Worm (Caenorhabditis elegans) whole organism, L1 larva: Measurements from ENCODE around the gene Y62H9A.16.

Experiments
- aly-2 ChIP-seq: fragments of 150-350 bp; optimal IDR thresholded peaks from 2 replicates; lab custom pipeline; 2014; ENCODE audit warnings: missing biosample characterization, missing genetic modification characterization
- blmp-1 ChIP-seq: fragments of 150-350 bp; optimal IDR thresholded peaks from 2 replicates; lab custom pipeline; 2014; ENCODE audit warnings: missing biosample characterization, missing genetic modification characterization
- ceh-8 ChIP-seq: fragments of 200-800 bp; sonication (Bioruptor generic); optimal IDR thresholded peaks from 2 replicates; lab custom pipeline; 2018; ENCODE audit warnings: mild to moderate bottlenecking, missing genetic modification characterization, moderate library complexity, missing compliant biosample characterization
- ceh-82 ChIP-seq, 3 experiments: fragments of 150-350 bp in 1 of 3; sonication (generic microtip) in 2 of 3; optimal IDR thresholded peaks; 2 replicates each; lab custom pipeline; 2014 to 2017; ENCODE audit warnings: missing biosample characterization in 3 of 3, missing genetic modification characterization in 3 of 3
- dsc-1 ChIP-seq: sonication (generic microtip); optimal IDR thresholded peaks from 2 replicates; lab custom pipeline; 2016; ENCODE audit warnings: mild to moderate bottlenecking, missing genetic modification characterization, missing compliant biosample characterization
- efl-1 ChIP-seq, 4 experiments: fragments of 150-350 bp; optimal IDR thresholded peaks in 3 of 4; peaks in 1 of 4; 1 replicate in 1 of 4; 2 replicates in 3 of 4; lab custom pipeline; 2014; ENCODE audit warnings: missing biosample characterization in 2 of 4, missing genetic modification characterization in 2 of 4, missing genetic modification reagents in 2 of 4
- elt-2 ChIP-seq: sonication (generic microtip); optimal IDR thresholded peaks from 2 replicates; lab custom pipeline; 2016; ENCODE audit warnings: missing genetic modification characterization, mild to moderate bottlenecking, inconsistent platforms, missing compliant biosample characterization, missing genetic modification reagents
- elt-3 ChIP-seq, 6 experiments: fragments of 150-350 bp in 1 of 6; sonication (generic microtip); optimal IDR thresholded peaks; 2 replicates each; lab custom pipeline; 2017 to 2018; ENCODE audit warnings: missing biosample characterization in 6 of 6, missing genetic modification characterization in 6 of 6, inconsistent platforms in 1 of 6
- fkh-8 ChIP-seq: sonication (generic microtip); optimal IDR thresholded peaks from 2 replicates; lab custom pipeline; 2016; ENCODE audit warnings: mild to moderate bottlenecking, missing genetic modification characterization, missing compliant biosample characterization
- grh-1 ChIP-seq: fragments of 200-800 bp; sonication (Bioruptor generic); IDR thresholded peaks from 2 replicates; pipeline ENCODE4 v1.3.6; 2022; ENCODE audit warnings: missing genetic modification reagents, missing genetic modification characterization, missing compliant biosample characterization
- lin-14 ChIP-seq: fragments of 200-800 bp; sonication (Bioruptor generic); optimal IDR thresholded peaks from 2 replicates; lab custom pipeline; 2018; ENCODE audit warnings: mild to moderate bottlenecking, missing genetic modification characterization, moderate library complexity, missing compliant biosample characterization
- mdl-1 ChIP-seq, 2 experiments: fragments of 150-350 bp; optimal IDR thresholded peaks; 2 replicates each; lab custom pipeline; 2014 to 2017; ENCODE audit warnings: missing biosample characterization in 2 of 2, missing genetic modification characterization in 2 of 2, inconsistent platforms in 1 of 2
- mef-2 ChIP-seq: fragments of 150-350 bp; optimal IDR thresholded peaks from 2 replicates; lab custom pipeline; 2014; ENCODE audit warnings: missing biosample characterization, missing genetic modification characterization
- mep-1 ChIP-seq: fragments of 150-350 bp; optimal IDR thresholded peaks from 2 replicates; lab custom pipeline; 2014; ENCODE audit warnings: missing biosample characterization, missing genetic modification characterization
- nhr-237 ChIP-seq: fragments of 150-350 bp; optimal IDR thresholded peaks from 2 replicates; lab custom pipeline; 2014; ENCODE audit warnings: missing biosample characterization, missing genetic modification characterization
- nhr-47 ChIP-seq: sonication (generic microtip); optimal IDR thresholded peaks from 2 replicates; lab custom pipeline; 2016; ENCODE audit warnings: mild to moderate bottlenecking, missing genetic modification characterization, moderate library complexity, missing compliant biosample characterization
- nhr-71 ChIP-seq: sonication (generic microtip); optimal IDR thresholded peaks from 2 replicates; lab custom pipeline; 2016; ENCODE audit warnings: mild to moderate bottlenecking, missing genetic modification characterization, moderate library complexity, missing compliant biosample characterization
- nhr-85 ChIP-seq: sonication (generic microtip); peaks from one replicate; lab custom pipeline; 2016; ENCODE audit warnings: missing genetic modification characterization, inconsistent platforms, missing compliant biosample characterization
- nhr-90 ChIP-seq: sonication (generic microtip); optimal IDR thresholded peaks from 2 replicates; lab custom pipeline; 2016; ENCODE audit warnings: mild to moderate bottlenecking, missing genetic modification characterization, missing compliant biosample characterization; ENCODE audit not compliant: poor library complexity
- pax-3 ChIP-seq: fragments of 200-800 bp; sonication (Bioruptor generic); optimal IDR thresholded peaks from 2 replicates; lab custom pipeline; 2018; ENCODE audit warnings: mild to moderate bottlenecking, missing genetic modification characterization, moderate library complexity, missing compliant biosample characterization
- pqm-1 ChIP-seq: sonication (generic microtip); optimal IDR thresholded peaks from 3 replicates; lab custom pipeline; 2017; ENCODE audit warnings: missing biosample characterization, missing genetic modification characterization
- snu-23 ChIP-seq: sonication (generic microtip); optimal IDR thresholded peaks from 2 replicates; lab custom pipeline; 2016; ENCODE audit warnings: missing genetic modification characterization, missing compliant biosample characterization
- sox-4 ChIP-seq: sonication (generic microtip); optimal IDR thresholded peaks from 2 replicates; lab custom pipeline; 2016; ENCODE audit warnings: missing genetic modification characterization, missing compliant biosample characterization
- swsn-7 ChIP-seq: sonication (generic microtip); optimal IDR thresholded peaks from 2 replicates; lab custom pipeline; 2016; ENCODE audit warnings: missing genetic modification characterization, missing compliant biosample characterization
- tlp-1 ChIP-seq: fragments of 150-350 bp; optimal IDR thresholded peaks from 2 replicates; lab custom pipeline; 2014; ENCODE audit warnings: missing biosample characterization, missing genetic modification characterization
- xbp-1 ChIP-seq: sonication (generic microtip); optimal IDR thresholded peaks from 2 replicates; lab custom pipeline; 2016; ENCODE audit warnings: missing genetic modification characterization, missing compliant biosample characterization
- zag-1 ChIP-seq: fragments of 150-350 bp; optimal IDR thresholded peaks from 2 replicates; lab custom pipeline; 2014; ENCODE audit warnings: missing biosample characterization, missing genetic modification characterization

Y62H9A.16 gene

DNA sequence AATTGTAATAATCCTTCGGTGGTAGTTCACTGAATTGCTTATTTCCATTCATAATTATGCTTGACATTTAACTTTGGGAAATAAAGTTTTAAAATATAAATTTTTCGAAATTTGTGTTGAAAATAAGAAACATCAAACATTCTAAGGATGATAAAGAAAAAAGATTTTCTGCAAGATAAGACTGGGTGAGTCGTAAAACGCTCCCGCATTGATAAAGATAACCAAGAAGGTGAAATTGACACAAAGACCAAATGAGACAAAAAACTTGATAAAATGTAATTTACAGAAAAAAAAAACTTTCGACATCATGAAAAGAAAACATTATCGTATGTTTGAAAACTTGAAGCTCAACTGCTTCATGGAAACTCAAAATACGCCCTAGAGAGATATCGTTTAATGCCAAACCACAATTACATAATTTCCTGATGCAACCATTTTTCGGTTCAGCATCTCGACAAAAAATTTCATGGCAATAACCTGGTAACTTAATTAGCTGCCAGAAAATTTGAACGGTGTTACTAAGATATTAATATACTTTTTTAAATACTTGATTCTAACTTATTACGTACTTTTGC is 50.0 kb downstream of the Y62H9A.16 start:
- TF ChIP-seq elt-3 (tag; optimal IDR thresholded peaks at IDR 0.05; lab: Kevin White, UChicago) (peak in 1 of 6 experiments; percentile 19), zag-1 (no peak), pax-3 (tag; lab: Kevin White, UChicago) (no peak), blmp-1 (tag; lab: Kevin White, UChicago) (peak; percentile 12), nhr-85 (tag; lab: Kevin White, UChicago) (peak; percentile 60), nhr-90 (tag; lab: Kevin White, UChicago) (no peak), grh-1 (GFP tag; lab: Robert Waterston, UW) (no peak), nhr-71 (tag; lab: Kevin White, UChicago) (no peak), elt-2 (peak; percentile 82), tlp-1 (tag; lab: Kevin White, UChicago) (peak; percentile 21), mdl-1 (tag; optimal IDR thresholded peaks at IDR 0.05; lab: Kevin White, UChicago) (no peak), sox-4 (tag; lab: Kevin White, UChicago) (no peak), pqm-1 (no peak)

ce11 chrX:11969085-11969484 is 51.0 kb downstream of the Y62H9A.16 start:
- peak; percentile 81 for TF ChIP-seq fkh-8
- TF ChIP-seq nhr-71 (tag; lab: Kevin White, UChicago): peak; percentile 42
- peak; percentile 1 for TF ChIP-seq mep-1 (tag; lab: Kevin White, UChicago)
- peak; percentile 27 for TF ChIP-seq nhr-47 (tag; lab: Kevin White, UChicago)
- TF ChIP-seq blmp-1 (tag; lab: Kevin White, UChicago): peak; percentile 4
- no peak for TF ChIP-seq swsn-7 (tag; lab: Kevin White, UChicago)
- TF ChIP-seq nhr-237 (tag; lab: Kevin White, UChicago): peak; percentile 19
- TF ChIP-seq xbp-1 (tag; lab: Kevin White, UChicago): peak; percentile 0
- TF ChIP-seq pax-3 (tag; lab: Kevin White, UChicago): peak; percentile 21
- peak; percentile 77 for TF ChIP-seq dsc-1 (tag; lab: Kevin White, UChicago)
- peak; percentile 26 for TF ChIP-seq lin-14 (GFP tag; lab: Kevin White, UChicago)
- TF ChIP-seq ceh-82 (tag; optimal IDR thresholded peaks at IDR 0.05; lab: Kevin White, UChicago): no peak
- no peak for TF ChIP-seq nhr-85 (tag; lab: Kevin White, UChicago)
- peak; percentile 4 for TF ChIP-seq snu-23

DNA sequence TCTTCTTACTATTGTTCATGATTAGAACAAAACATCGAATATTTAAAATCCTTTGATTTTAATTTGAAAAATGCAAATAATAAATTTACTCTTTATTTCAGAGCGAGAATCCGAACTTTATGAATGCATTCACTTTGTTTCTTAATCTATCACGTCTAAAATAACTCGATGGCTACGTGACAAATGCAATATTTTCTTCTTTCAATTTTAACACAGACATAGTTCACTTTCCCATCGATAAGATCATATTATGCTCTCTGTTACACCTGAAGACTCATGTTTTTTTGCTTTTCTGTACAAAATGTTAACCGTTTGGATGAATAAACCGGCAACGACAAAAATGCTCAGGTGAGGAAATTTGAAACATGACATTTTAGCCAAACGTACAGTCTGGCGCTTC is 51.5 kb downstream of the Y62H9A.16 start:
- TF ChIP-seq xbp-1 (tag; lab: Kevin White, UChicago): no peak
- no peak for TF ChIP-seq ceh-8 (GFP tag; lab: Kevin White, UChicago)
- no peak for TF ChIP-seq efl-1 (optimal IDR thresholded peaks at IDR 0.05; lab: Kevin White, UChicago)
- peak in 1 of 2 experiments; percentile 19 for TF ChIP-seq efl-1 (GFP tag; optimal IDR thresholded peaks at IDR 0.05 in 1 of 2; lab: Kevin White, UChicago)
- TF ChIP-seq mef-2 (tag; lab: Kevin White, UChicago): no peak
- peak; percentile 60 for TF ChIP-seq nhr-85 (tag; lab: Kevin White, UChicago)
- no peak for TF ChIP-seq aly-2 (tag; lab: Kevin White, UChicago)
